Worm (Caenorhabditis elegans) whole organism, L4 larva: Measurements from ENCODE around the gene str-83.

Experiments used
- ceh-20 ChIP-seq: fragments of 200-800 bp; sonication (Bioruptor generic); IDR thresholded peaks from 2 replicates; pipeline ENCODE4 v1.3.6; 2022; ENCODE audit warnings: missing genetic modification reagents, missing genetic modification characterization, missing compliant biosample characterization
- fos-1 ChIP-seq: fragments of 150-350 bp; optimal IDR thresholded peaks from 2 replicates; lab custom pipeline; 2014; ENCODE audit warnings: missing biosample characterization, missing genetic modification characterization
- rbr-2 ChIP-seq: sonication (generic microtip); optimal IDR thresholded peaks from 2 replicates; lab custom pipeline; 2016; ENCODE audit warnings: missing genotype, missing genetic modification characterization, missing compliant biosample characterization

DNA sequence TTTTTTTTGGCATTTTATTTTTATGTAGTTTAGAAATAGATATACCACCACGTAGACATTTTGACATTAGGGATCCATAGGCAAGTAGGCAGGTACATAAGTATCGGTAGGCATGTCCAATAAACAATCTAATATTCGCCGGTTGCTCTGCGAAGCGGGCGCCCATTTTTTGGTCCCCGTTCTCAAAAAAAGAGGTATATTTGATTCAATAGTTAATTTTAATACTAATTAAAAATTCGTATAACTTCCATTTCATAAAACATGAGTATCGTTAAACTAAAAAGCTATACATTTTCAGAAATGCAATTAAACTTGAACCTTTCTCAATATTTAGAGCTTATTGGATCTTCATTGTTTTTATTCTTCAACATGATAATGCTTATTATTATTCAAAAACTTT is at the start of gene str-83:
- no peak for TF ChIP-seq rbr-2 (tag; lab: Kevin White, UChicago)
- TF ChIP-seq fos-1 (tag; lab: Kevin White, UChicago) = no peak
- no peak for TF ChIP-seq ceh-20 (GFP tag; lab: Robert Waterston, UW)
